Worm (Caenorhabditis elegans) whole organism, young adult: ENCODE results near the gene ztf-9.
A peak's percentile ranks its signal among the peaks of the same experiment; 100 is the strongest.

Experiments used
- B0019.2 ChIP-seq: fragments of 200-800 bp; sonication (Bioruptor generic); conservative IDR thresholded peaks from 2 replicates; pipeline ENCODE4 v1.3.6; 2022; ENCODE audit warnings: missing genetic modification reagents, missing genetic modification characterization, missing compliant biosample characterization
- B0336.3 ChIP-seq: fragments of 200-800 bp; sonication (Bioruptor generic); IDR thresholded peaks from 2 replicates; pipeline ENCODE4 v1.3.6; 2022; ENCODE audit warnings: missing genetic modification characterization, missing compliant biosample characterization
- F10E7.11 ChIP-seq: sonication (generic microtip); optimal IDR thresholded peaks from 2 replicates; lab custom pipeline; 2017; ENCODE audit warnings: mild to moderate bottlenecking, missing genetic modification characterization, moderate library complexity, missing compliant biosample characterization
- F22D6.2 ChIP-seq: sonication (generic microtip); optimal IDR thresholded peaks from 2 replicates; lab custom pipeline; 2016; ENCODE audit warnings: mild to moderate bottlenecking, missing genetic modification characterization, missing compliant biosample characterization
- F52B5.7 ChIP-seq: sonication (generic microtip); optimal IDR thresholded peaks from 2 replicates; lab custom pipeline; 2016; ENCODE audit warnings: mild to moderate bottlenecking, missing genetic modification characterization, missing compliant biosample characterization
- F57A8.1 ChIP-seq: fragments of 200-800 bp; sonication (Bioruptor generic); optimal IDR thresholded peaks from 2 replicates; lab custom pipeline; 2018; ENCODE audit warnings: mild to moderate bottlenecking, missing genetic modification characterization, moderate library complexity, missing compliant biosample characterization
- Y67H2A.10 ChIP-seq: fragments of 200-800 bp; sonication (Bioruptor generic); conservative IDR thresholded peaks from 2 replicates; pipeline ENCODE4 v1.3.6; 2022; ENCODE audit warnings: missing genetic modification reagents, missing genetic modification characterization, missing compliant biosample characterization
- akir-1 ChIP-seq: fragments of 200-800 bp; sonication (Bioruptor generic); optimal IDR thresholded peaks from 2 replicates; lab custom pipeline; 2018; ENCODE audit warnings: mild to moderate bottlenecking, missing genetic modification characterization, moderate library complexity, missing compliant biosample characterization
- ama-1 ChIP-seq, 3 experiments: fragments of 150-350 bp in 1 of 3; sonication (generic microtip) in 2 of 3; optimal IDR thresholded peaks; 2 replicates each; lab custom pipeline; 2014 to 2018; ENCODE audit warnings: missing biosample characterization in 2 of 3, missing genetic modification characterization in 2 of 3, missing genetic modification reagents in 2 of 3
- attf-5 ChIP-seq: fragments of 200-800 bp; sonication (Bioruptor generic); optimal IDR thresholded peaks from 2 replicates; lab custom pipeline; 2018; ENCODE audit warnings: mild to moderate bottlenecking, missing genetic modification characterization, missing compliant biosample characterization
- attf-6 ChIP-seq: fragments of 200-800 bp; sonication (Bioruptor generic); IDR thresholded peaks from 2 replicates; pipeline ENCODE4 v1.3.6; 2022; ENCODE audit warnings: missing genetic modification reagents, missing genetic modification characterization, missing compliant biosample characterization
- ceh-100 ChIP-seq: fragments of 200-800 bp; sonication (Bioruptor generic); IDR thresholded peaks from 2 replicates; pipeline ENCODE4 v1.3.6; 2022; ENCODE audit warnings: missing genetic modification reagents, missing genetic modification characterization, missing compliant biosample characterization
- ceh-27 ChIP-seq: fragments of 200-800 bp; sonication (Bioruptor generic); optimal IDR thresholded peaks from 2 replicates; lab custom pipeline; 2018; ENCODE audit warnings: mild to moderate bottlenecking, missing genetic modification characterization, moderate library complexity, missing compliant biosample characterization
- ceh-40 ChIP-seq: fragments of 200-800 bp; sonication (Bioruptor generic); IDR thresholded peaks from 2 replicates; pipeline ENCODE4 v1.3.6; 2022; ENCODE audit warnings: missing genetic modification characterization, missing compliant biosample characterization
- dpff-1 ChIP-seq: sonication (generic microtip); optimal IDR thresholded peaks from 2 replicates; lab custom pipeline; 2017; ENCODE audit warnings: mild to moderate bottlenecking, missing genetic modification characterization, missing compliant biosample characterization
- egl-18 ChIP-seq: fragments of 200-800 bp; sonication (Bioruptor generic); IDR thresholded peaks from 2 replicates; pipeline ENCODE4 v1.3.6; 2022; ENCODE audit warnings: missing genetic modification reagents, missing genetic modification characterization, missing compliant biosample characterization
- egl-44 ChIP-seq: fragments of 200-800 bp; sonication (Bioruptor generic); IDR thresholded peaks from 2 replicates; pipeline ENCODE4 v1.3.6; 2022; ENCODE audit warnings: missing genetic modification reagents, missing genetic modification characterization, missing compliant biosample characterization
- let-607 ChIP-seq, 2 experiments: fragments of 200-800 bp in 1 of 2; sonication (Bioruptor generic) in 1 of 2; sonication (generic microtip) in 1 of 2; optimal IDR thresholded peaks; 2 replicates each; lab custom pipeline; 2016 to 2018; ENCODE audit warnings: mild to moderate bottlenecking in 2 of 2, missing compliant biosample characterization in 2 of 2, missing genetic modification characterization in 2 of 2, moderate library complexity in 2 of 2, missing genotype in 1 of 2
- lir-1 ChIP-seq: fragments of 200-800 bp; sonication (Bioruptor generic); conservative IDR thresholded peaks from 2 replicates; pipeline ENCODE4 v1.3.6; 2022; ENCODE audit warnings: missing genetic modification reagents, missing genetic modification characterization, missing compliant biosample characterization
- lsl-1 ChIP-seq: fragments of 200-800 bp; sonication (Bioruptor generic); optimal IDR thresholded peaks from 2 replicates; lab custom pipeline; 2018; ENCODE audit warnings: mild to moderate bottlenecking, missing genetic modification characterization, moderate library complexity, missing compliant biosample characterization
- madf-6 ChIP-seq: fragments of 200-800 bp; sonication (Bioruptor generic); IDR thresholded peaks from 2 replicates; pipeline ENCODE4 v1.3.6; 2022; ENCODE audit warnings: missing genetic modification reagents, missing genetic modification characterization, missing compliant biosample characterization
- madf-8 ChIP-seq: fragments of 200-800 bp; sonication (Bioruptor generic); conservative IDR thresholded peaks from 2 replicates; pipeline ENCODE4 v1.3.6; 2022; ENCODE audit warnings: missing genetic modification reagents, missing genetic modification characterization, missing compliant biosample characterization
- nhr-27 ChIP-seq: fragments of 200-800 bp; sonication (Bioruptor generic); optimal IDR thresholded peaks from 2 replicates; lab custom pipeline; 2018; ENCODE audit warnings: mild to moderate bottlenecking, missing genetic modification characterization, moderate library complexity, missing compliant biosample characterization
- nhr-80 ChIP-seq: sonication (generic microtip); optimal IDR thresholded peaks from 2 replicates; lab custom pipeline; 2016; ENCODE audit warnings: missing genetic modification characterization, missing compliant biosample characterization
- nhr-90 ChIP-seq: sonication (generic microtip); optimal IDR thresholded peaks from 2 replicates; lab custom pipeline; 2016; ENCODE audit warnings: missing genotype, mild to moderate bottlenecking, missing genetic modification characterization, missing compliant biosample characterization
- rec-8 ChIP-seq, 2 experiments: sonication (generic microtip); optimal IDR thresholded peaks; 2 replicates each; lab custom pipeline; 2016; ENCODE audit warnings: mild to moderate bottlenecking in 2 of 2, missing genetic modification characterization in 2 of 2, missing genetic modification reagents in 2 of 2, missing genotype in 2 of 2, missing biosample characterization in 1 of 2, missing compliant biosample characterization in 1 of 2, moderate library complexity in 1 of 2
- snpc-1.3 ChIP-seq: sonication (generic microtip); optimal IDR thresholded peaks from 2 replicates; lab custom pipeline; 2017; ENCODE audit warnings: missing genetic modification characterization, mild to moderate bottlenecking, missing compliant biosample characterization, antibody characterized with exemption, moderate library complexity, missing genotype, missing genetic modification reagents; ENCODE audit not compliant: insufficient read depth
- sptf-2 ChIP-seq: fragments of 200-800 bp; sonication (Bioruptor generic); optimal IDR thresholded peaks from 2 replicates; lab custom pipeline; 2018; ENCODE audit warnings: mild to moderate bottlenecking, missing genetic modification characterization, missing compliant biosample characterization
- unc-130 ChIP-seq: sonication (generic microtip); optimal IDR thresholded peaks from 2 replicates; lab custom pipeline; 2016; ENCODE audit warnings: missing genetic modification reagents, missing genetic modification characterization, missing compliant biosample characterization
- unc-62 ChIP-seq: fragments of 150-350 bp; optimal IDR thresholded peaks from 2 replicates; lab custom pipeline; 2014; ENCODE audit warnings: missing biosample characterization, missing genetic modification reagents, missing genetic modification characterization
- zfh-2 ChIP-seq: fragments of 200-800 bp; sonication (Bioruptor generic); conservative IDR thresholded peaks from 2 replicates; pipeline ENCODE4 v1.3.6; 2022; ENCODE audit warnings: missing genetic modification reagents, missing genetic modification characterization, missing compliant biosample characterization
- ztf-25 ChIP-seq: fragments of 200-800 bp; sonication (Bioruptor generic); IDR thresholded peaks from 2 replicates; pipeline ENCODE4 v1.3.6; 2022; ENCODE audit warnings: missing genetic modification reagents, missing genetic modification characterization, missing compliant biosample characterization

ztf-9 gene

ce11 chrV:9679166-9679565 is 12.8 kb downstream of the ztf-9 start, which contains the start of gene ZK287.9:
Gene ZK287.9 (plus strand): TSS chrV:9679357.
- TF ChIP-seq madf-8 (no peak), let-607 (tag; optimal IDR thresholded peaks at IDR 0.05; lab: Kevin White, UChicago) (peak; percentile 73 to 93), unc-62 (GFP tag; lab: Kevin White, UChicago) (peak; percentile 34), nhr-80 (tag; lab: Kevin White, UChicago) (peak; percentile 80), madf-6 (no peak), rec-8 (tag; optimal IDR thresholded peaks at IDR 0.05; lab: Kevin White, UChicago) (no peak), zfh-2 (GFP tag; lab: Robert Waterston, UW) (no peak)
- TF ChIP-seq, all 124 proteins: peak for 3

- peak; percentile 6 for TF ChIP-seq nhr-80 (tag; lab: Kevin White, UChicago)
- TF ChIP-seq Y67H2A.10 (GFP tag; lab: Robert Waterston, UW), result no peak
- TF ChIP-seq, all 124 proteins: peak for 1
These were observed 14.0 kb downstream of the ztf-9 start, which contains the start of gene cthd-1 for ce11 chrV:9677977-9678376. Gene cthd-1 (plus strand): TSS chrV:9678277.

ce11 chrV:9673199-9673843 is 18.6 kb downstream of the ztf-9 start, which contains the start of gene sulp-8:
Gene sulp-8 (minus strand): TSS chrV:9673667.
- TF ChIP-seq attf-5 (GFP tag; lab: Kevin White, UChicago) (no peak), F57A8.1 (GFP tag; lab: Kevin White, UChicago) (no peak), F52B5.7 (no peak), madf-6 (no peak), akir-1 (no peak), dpff-1 (tag; lab: Kevin White, UChicago) (no peak), B0336.3 (GFP tag; lab: Robert Waterston, UW) (no peak), B0019.2 (no peak), lsl-1 (GFP tag; lab: Kevin White, UChicago) (no peak), nhr-90 (tag; lab: Kevin White, UChicago) (no peak), ztf-25 (GFP tag; lab: Robert Waterston, UW) (no peak), unc-62 (GFP tag; lab: Kevin White, UChicago) (no peak), zfh-2 (GFP tag; lab: Robert Waterston, UW) (no peak), unc-130 (GFP tag; lab: Kevin White, UChicago) (no peak), sptf-2 (GFP tag; lab: Kevin White, UChicago) (no peak), nhr-27 (tag; lab: Kevin White, UChicago) (no peak), F10E7.11 (tag; lab: Kevin White, UChicago) (no peak), egl-44 (GFP tag; lab: Robert Waterston, UW) (no peak), lir-1 (GFP tag; lab: Robert Waterston, UW) (no peak)

- TF ChIP-seq ceh-27 (GFP tag; lab: Kevin White, UChicago), result no peak
- TF ChIP-seq rec-8 (tag; optimal IDR thresholded peaks at IDR 0.05; lab: Kevin White, UChicago), result no peak
- TF ChIP-seq ceh-40, result no peak
- TF ChIP-seq ama-1 (optimal IDR thresholded peaks at IDR 0.05; lab: Kevin White, UChicago), result no peak
- TF ChIP-seq ama-1 (GFP tag; optimal IDR thresholded peaks at IDR 0.05; lab: Kevin White, UChicago), result no peak
- TF ChIP-seq egl-18 (GFP tag; lab: Robert Waterston, UW), result no peak
- no peak for TF ChIP-seq F22D6.2 (tag; lab: Kevin White, UChicago)
- TF ChIP-seq nhr-80 (tag; lab: Kevin White, UChicago), result peak; percentile 3
- TF ChIP-seq, all 124 proteins: peak for 1
These were observed 19.5 kb downstream of the ztf-9 start for ce11 chrV:9672495-9672894.

DNA sequence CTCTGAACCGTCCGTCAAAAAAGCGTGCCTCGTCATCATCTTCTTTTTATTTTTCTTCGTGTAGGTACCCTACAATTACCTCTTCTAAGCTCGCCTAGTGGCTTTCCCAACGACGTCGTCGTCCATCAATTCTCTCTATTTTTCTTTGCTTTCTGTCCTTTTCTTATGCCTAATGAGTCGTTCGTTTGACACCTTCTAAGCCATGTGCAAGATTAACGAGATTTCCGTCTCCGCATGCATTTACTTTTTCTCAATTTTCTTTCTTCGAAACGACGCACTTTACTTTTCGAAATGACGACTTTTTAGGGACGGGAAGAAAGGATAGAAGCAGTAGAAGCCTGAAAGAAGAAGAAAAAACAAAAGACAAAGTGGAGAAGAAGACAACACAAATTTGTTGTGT is 25.6 kb downstream of the ztf-9 start, which contains the start of gene ZK287.1:
TSS of gene ZK287.1 (plus strand) at position 301 of the 400 bp plus-strand sequence.
- no peak for TF ChIP-seq ceh-100 (GFP tag; lab: Robert Waterston, UW)
- TF ChIP-seq unc-130 (GFP tag; lab: Kevin White, UChicago), result no peak
- TF ChIP-seq snpc-1.3 (tag; lab: Kevin White, UChicago), result no peak
- no peak for TF ChIP-seq attf-6 (GFP tag; lab: Robert Waterston, UW)
- TF ChIP-seq madf-6, result no peak
